Worm (Caenorhabditis elegans) whole organism, L4 larva: ENCODE results near the gene F15D4.4.
A peak's percentile ranks its signal among the peaks of the same experiment; 100 is the strongest.

Experiments
- T26A8.4 ChIP-seq: fragments of 200-800 bp; sonication (Bioruptor generic); IDR thresholded peaks from 2 replicates; pipeline ENCODE4 v1.3.6; 2022; ENCODE audit warnings: missing genetic modification characterization, missing compliant biosample characterization
- Y105C5A.15 ChIP-seq: fragments of 200-800 bp; sonication (Bioruptor generic); IDR thresholded peaks from 2 replicates; pipeline ENCODE4 v1.3.6; 2022; ENCODE audit warnings: missing genetic modification characterization, missing compliant biosample characterization
- Y48G9A.11 ChIP-seq: fragments of 200-800 bp; sonication (Bioruptor generic); IDR thresholded peaks from 2 replicates; pipeline ENCODE4 v1.3.6; 2022; ENCODE audit warnings: missing genetic modification reagents, missing genetic modification characterization, missing compliant biosample characterization
- Y5F2A.4 ChIP-seq: fragments of 200-800 bp; sonication (Bioruptor generic); optimal IDR thresholded peaks from 2 replicates; lab custom pipeline; 2018; ENCODE audit warnings: mild to moderate bottlenecking, missing genetic modification characterization, missing compliant biosample characterization
- ama-1 ChIP-seq: fragments of 150-350 bp; optimal IDR thresholded peaks from 2 replicates; lab custom pipeline; 2014; ENCODE audit warnings: inconsistent platforms, mixed read lengths
- ceh-20 ChIP-seq: fragments of 200-800 bp; sonication (Bioruptor generic); IDR thresholded peaks from 2 replicates; pipeline ENCODE4 v1.3.6; 2022; ENCODE audit warnings: missing genetic modification reagents, missing genetic modification characterization, missing compliant biosample characterization
- ceh-32 ChIP-seq: sonication (generic microtip); optimal IDR thresholded peaks from 2 replicates; lab custom pipeline; 2016; ENCODE audit warnings: mild to moderate bottlenecking, missing genetic modification characterization, missing compliant biosample characterization; ENCODE audit not compliant: poor library complexity
- ceh-44 ChIP-seq: fragments of 200-800 bp; sonication (Bioruptor generic); IDR thresholded peaks from 2 replicates; pipeline ENCODE4 v1.3.6; 2022; ENCODE audit warnings: missing genetic modification reagents, missing genetic modification characterization, missing compliant biosample characterization
- ceh-82 ChIP-seq: sonication (generic microtip); optimal IDR thresholded peaks from 2 replicates; lab custom pipeline; 2017; ENCODE audit warnings: missing biosample characterization, missing genetic modification characterization
- cey-2 ChIP-seq: sonication (generic microtip); optimal IDR thresholded peaks from 3 replicates; lab custom pipeline; 2017; ENCODE audit warnings: missing genetic modification characterization, mild to moderate bottlenecking, missing compliant biosample characterization, antibody characterized with exemption, borderline replicate concordance; ENCODE audit not compliant: insufficient read depth
- ctbp-1 ChIP-seq: fragments of 200-800 bp; sonication (Bioruptor generic); IDR thresholded peaks from 2 replicates; pipeline ENCODE4 v1.3.6; 2022; ENCODE audit warnings: missing genetic modification reagents, missing genetic modification characterization, missing compliant biosample characterization
- daf-12 ChIP-seq: fragments of 150-350 bp; optimal IDR thresholded peaks from 2 replicates; lab custom pipeline; 2014; ENCODE audit warnings: missing biosample characterization, missing genetic modification reagents, missing genetic modification characterization
- daf-16 ChIP-seq, 3 experiments: sonication (generic microtip); optimal IDR thresholded peaks; 2 replicates each; lab custom pipeline; 2016 to 2017; ENCODE audit warnings: missing genetic modification characterization in 3 of 3, missing genetic modification reagents in 3 of 3, mild to moderate bottlenecking in 2 of 3, missing compliant biosample characterization in 2 of 3, missing biosample characterization in 1 of 3, moderate library complexity in 1 of 3
- daf-19 ChIP-seq: fragments of 200-800 bp; sonication (Bioruptor generic); conservative IDR thresholded peaks from 2 replicates; pipeline ENCODE4 v1.3.6; 2022; ENCODE audit warnings: missing genetic modification characterization, missing compliant biosample characterization
- daf-8 ChIP-seq: fragments of 200-800 bp; sonication (Bioruptor generic); IDR thresholded peaks from 2 replicates; pipeline ENCODE4 v1.3.6; 2022; ENCODE audit warnings: missing genetic modification characterization, missing compliant biosample characterization
- dmd-6 ChIP-seq: fragments of 200-800 bp; sonication (Bioruptor generic); IDR thresholded peaks from 2 replicates; pipeline ENCODE4 v1.3.6; 2022; ENCODE audit warnings: missing genetic modification reagents, missing genetic modification characterization, missing compliant biosample characterization
- dmd-8 ChIP-seq: fragments of 200-800 bp; sonication (Bioruptor generic); IDR thresholded peaks from 2 replicates; pipeline ENCODE4 v1.3.6; 2022; ENCODE audit warnings: missing genetic modification characterization, missing compliant biosample characterization
- dve-1 ChIP-seq: sonication (generic microtip); optimal IDR thresholded peaks from 2 replicates; lab custom pipeline; 2017; ENCODE audit warnings: antibody characterized with exemption, mild to moderate bottlenecking, missing genetic modification characterization, missing compliant biosample characterization; ENCODE audit not compliant: insufficient read depth
- egl-27 ChIP-seq: sonication (generic microtip); optimal IDR thresholded peaks from 3 replicates; lab custom pipeline; 2017; ENCODE audit warnings: missing biosample characterization, missing genetic modification reagents, missing genetic modification characterization
- fos-1 ChIP-seq: fragments of 150-350 bp; optimal IDR thresholded peaks from 2 replicates; lab custom pipeline; 2014; ENCODE audit warnings: missing biosample characterization, missing genetic modification characterization
- gei-8 ChIP-seq: fragments of 200-800 bp; sonication (Bioruptor generic); optimal IDR thresholded peaks from 2 replicates; lab custom pipeline; 2018; ENCODE audit warnings: mild to moderate bottlenecking, missing genetic modification characterization, missing compliant biosample characterization
- hlh-30 ChIP-seq: sonication (generic microtip); optimal IDR thresholded peaks from 2 replicates; lab custom pipeline; 2017; ENCODE audit warnings: antibody characterized with exemption, mild to moderate bottlenecking, missing genetic modification characterization, missing compliant biosample characterization; ENCODE audit not compliant: insufficient read depth
- lin-29 ChIP-seq: fragments of 200-800 bp; sonication (Bioruptor generic); IDR thresholded peaks from 2 replicates; pipeline ENCODE4 v1.3.6; 2022; ENCODE audit warnings: missing genetic modification reagents, missing genetic modification characterization, missing compliant biosample characterization
- lin-38 ChIP-seq: fragments of 200-800 bp; sonication (Bioruptor generic); IDR thresholded peaks from 2 replicates; pipeline ENCODE4 v1.3.6; 2022; ENCODE audit warnings: missing genetic modification reagents, missing genetic modification characterization, missing compliant biosample characterization
- lsy-2 ChIP-seq, 2 experiments: fragments of 150-350 bp in 1 of 2; sonication (generic microtip) in 1 of 2; optimal IDR thresholded peaks; 2 replicates each; lab custom pipeline; 2014 to 2017; ENCODE audit warnings: missing biosample characterization in 2 of 2, missing genetic modification characterization in 2 of 2
- madf-5 ChIP-seq, 2 experiments: fragments of 200-800 bp; sonication (Bioruptor generic); IDR thresholded peaks; 2 replicates each; pipeline ENCODE4 v1.3.6; 2022; ENCODE audit warnings: missing compliant biosample characterization in 2 of 2, missing genetic modification characterization in 2 of 2
- mdt-29 ChIP-seq: fragments of 200-800 bp; sonication (Bioruptor generic); IDR thresholded peaks from 2 replicates; pipeline ENCODE4 v1.3.6; 2022; ENCODE audit warnings: missing genetic modification reagents, missing genetic modification characterization, missing compliant biosample characterization
- mes-2 ChIP-seq: sonication (generic microtip); optimal IDR thresholded peaks from 2 replicates; lab custom pipeline; 2016; ENCODE audit warnings: missing genotype, mild to moderate bottlenecking, missing genetic modification characterization, missing compliant biosample characterization; ENCODE audit not compliant: poor library complexity, severe bottlenecking
- nhr-10 ChIP-seq: fragments of 150-350 bp; optimal IDR thresholded peaks from 2 replicates; lab custom pipeline; 2014; ENCODE audit warnings: missing biosample characterization, missing genetic modification characterization
- nhr-111 ChIP-seq: fragments of 200-800 bp; sonication (Bioruptor generic); optimal IDR thresholded peaks from 2 replicates; lab custom pipeline; 2018; ENCODE audit warnings: mild to moderate bottlenecking, missing genetic modification characterization, missing compliant biosample characterization
- nhr-237 ChIP-seq: sonication (generic microtip); optimal IDR thresholded peaks from 2 replicates; lab custom pipeline; 2017; ENCODE audit warnings: missing biosample characterization, missing genetic modification characterization
- nhr-41 ChIP-seq: fragments of 200-800 bp; sonication (Bioruptor generic); IDR thresholded peaks from 2 replicates; pipeline ENCODE4 v1.3.6; 2022; ENCODE audit warnings: missing genetic modification reagents, missing genetic modification characterization, missing compliant biosample characterization
- nhr-42 ChIP-seq: fragments of 200-800 bp; sonication (Bioruptor generic); IDR thresholded peaks from 2 replicates; pipeline ENCODE4 v1.3.6; 2022; ENCODE audit warnings: missing genetic modification characterization, missing compliant biosample characterization
- nhr-6 ChIP-seq: fragments of 150-350 bp; optimal IDR thresholded peaks from 2 replicates; lab custom pipeline; 2014; ENCODE audit warnings: missing biosample characterization, missing genetic modification characterization
- nhr-76 ChIP-seq: fragments of 150-350 bp; optimal IDR thresholded peaks from 2 replicates; lab custom pipeline; 2014; ENCODE audit warnings: missing biosample characterization, missing genetic modification characterization
- nhr-77 ChIP-seq: fragments of 150-350 bp; optimal IDR thresholded peaks from 2 replicates; lab custom pipeline; 2014; ENCODE audit warnings: missing biosample characterization, missing genetic modification characterization
- pqm-1 ChIP-seq: sonication (generic microtip); optimal IDR thresholded peaks from 2 replicates; lab custom pipeline; 2017; ENCODE audit warnings: missing biosample characterization, missing genetic modification characterization
- rbr-2 ChIP-seq: sonication (generic microtip); optimal IDR thresholded peaks from 2 replicates; lab custom pipeline; 2016; ENCODE audit warnings: missing genotype, missing genetic modification characterization, missing compliant biosample characterization
- saeg-2 ChIP-seq: fragments of 200-800 bp; sonication (Bioruptor generic); IDR thresholded peaks from 2 replicates; pipeline ENCODE4 v1.3.6; 2022; ENCODE audit warnings: missing genetic modification reagents, missing genetic modification characterization, missing compliant biosample characterization
- sdz-12 ChIP-seq: fragments of 200-800 bp; sonication (Bioruptor generic); optimal IDR thresholded peaks from 2 replicates; lab custom pipeline; 2018; ENCODE audit warnings: mild to moderate bottlenecking, missing genetic modification characterization, missing compliant biosample characterization
- skn-1 ChIP-seq: fragments of 150-350 bp; optimal IDR thresholded peaks from 2 replicates; lab custom pipeline; 2014; ENCODE audit warnings: missing biosample characterization, missing genetic modification characterization
- snpc-4 ChIP-seq: fragments of 150-350 bp; optimal IDR thresholded peaks from 2 replicates; lab custom pipeline; 2014; ENCODE audit warnings: missing biosample characterization, missing genetic modification characterization
- tag-97 ChIP-seq: fragments of 200-800 bp; sonication (Bioruptor generic); IDR thresholded peaks from 2 replicates; pipeline ENCODE4 v1.3.6; 2022; ENCODE audit warnings: missing genetic modification characterization, missing compliant biosample characterization
- unc-39 ChIP-seq: sonication (generic microtip); optimal IDR thresholded peaks from 2 replicates; lab custom pipeline; 2017; ENCODE audit warnings: missing biosample characterization, missing genetic modification characterization
- unc-62 ChIP-seq, 3 experiments: fragments of 150-350 bp in 1 of 3; sonication (generic microtip); optimal IDR thresholded peaks in 2 of 3; peaks in 1 of 3; 1 replicate in 1 of 3; 2 replicates in 2 of 3; lab custom pipeline; 2014 to 2017; ENCODE audit warnings: missing biosample characterization in 3 of 3, missing genetic modification characterization in 3 of 3, missing genetic modification reagents in 3 of 3, missing genotype in 1 of 3
- vab-7 ChIP-seq: fragments of 200-800 bp; sonication (Bioruptor generic); IDR thresholded peaks from 2 replicates; pipeline ENCODE4 v1.3.6; 2022; ENCODE audit warnings: missing genetic modification reagents, missing genetic modification characterization, missing compliant biosample characterization
- zfp-3 ChIP-seq: fragments of 200-800 bp; sonication (Bioruptor generic); conservative IDR thresholded peaks from 2 replicates; pipeline ENCODE4 v1.3.6; 2022; ENCODE audit warnings: missing genetic modification reagents, missing genetic modification characterization, missing compliant biosample characterization
- ztf-11 ChIP-seq: fragments of 150-350 bp; optimal IDR thresholded peaks from 2 replicates; lab custom pipeline; 2014; ENCODE audit warnings: missing biosample characterization, missing genetic modification characterization
- ztf-7 ChIP-seq: fragments of 150-350 bp; optimal IDR thresholded peaks from 2 replicates; lab custom pipeline; 2014; ENCODE audit warnings: missing biosample characterization, missing genetic modification characterization

F15D4.4 gene

DNA sequence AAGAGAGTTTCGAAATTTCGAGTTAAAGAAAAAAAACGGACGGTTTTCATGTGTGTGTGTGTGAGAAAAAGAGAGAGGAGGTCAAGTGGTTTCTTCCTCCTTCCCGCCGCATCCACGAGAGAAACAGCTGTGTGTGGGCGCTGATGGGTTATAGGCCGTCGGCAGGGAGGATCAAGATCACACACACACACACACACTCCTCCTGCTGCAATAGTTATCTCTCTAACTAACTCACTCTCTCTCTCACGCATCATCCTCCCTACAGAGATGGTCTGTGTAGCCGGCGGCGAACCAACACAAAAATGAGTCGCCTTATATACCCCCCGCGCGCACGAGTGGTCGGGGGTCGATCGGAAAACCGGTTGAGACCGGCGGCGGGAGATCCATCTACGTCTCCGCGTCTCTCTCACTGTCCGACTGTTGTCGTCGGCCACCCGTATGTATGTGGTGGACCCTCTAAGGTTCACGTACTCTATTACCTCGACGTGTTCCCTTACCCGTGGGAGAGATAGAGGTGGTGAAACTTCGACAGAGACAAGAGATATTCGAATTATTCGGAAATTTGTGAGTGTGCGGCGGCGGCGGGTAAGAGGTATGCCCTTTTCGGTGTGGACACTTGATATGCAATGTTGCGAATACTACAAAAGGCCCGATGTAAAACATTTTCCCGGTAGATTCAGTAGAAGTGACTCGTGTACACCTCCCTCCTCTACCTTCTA lies 48.6 kb upstream of the F15D4.4 start (continued):
- TF ChIP-seq mes-2 (peak; percentile 16), nhr-111 (no peak), saeg-2 (GFP tag; lab: Robert Waterston, UW) (no peak), skn-1 (no peak), daf-12 (no peak), lsy-2 (tag; optimal IDR thresholded peaks at IDR 0.05; lab: Kevin White, UChicago) (peak; percentile 26 to 56), ctbp-1 (no peak), cey-2 (tag; lab: Kevin White, UChicago) (no peak), nhr-41 (no peak), ceh-44 (no peak), ztf-11 (no peak), unc-62 (GFP tag; optimal IDR thresholded peaks at IDR 0.05 in 1 of 2; lab: Kevin White, UChicago) (peak in 1 of 2 experiments; percentile 99), unc-62 (tag; optimal IDR thresholded peaks at IDR 0.05; lab: Kevin White, UChicago) (no peak), vab-7 (GFP tag; lab: Robert Waterston, UW) (no peak), ceh-20 (GFP tag; lab: Robert Waterston, UW) (no peak), nhr-10 (tag; lab: Kevin White, UChicago) (peak; percentile 32), fos-1 (tag; lab: Kevin White, UChicago) (no peak), lin-38 (GFP tag; lab: Robert Waterston, UW) (peak; percentile 36), lin-29 (GFP tag; lab: Robert Waterston, UW) (no peak), dve-1 (tag; lab: Kevin White, UChicago) (peak; percentile 25), T26A8.4 (GFP tag; lab: Robert Waterston, UW) (0 out of 2 replicates have a peak, but pooled peaks have one; percentile 41), dmd-6 (GFP tag; lab: Robert Waterston, UW) (peak; percentile 26; the same call in 1 of the 2 replicates), nhr-6 (tag; lab: Kevin White, UChicago) (peak; percentile 5), tag-97 (GFP tag; lab: Robert Waterston, UW) (no peak), dmd-8 (GFP tag; lab: Robert Waterston, UW) (no peak), mdt-29 (no peak), ceh-82 (no peak), daf-16 (GFP tag; optimal IDR thresholded peaks at IDR 0.05; lab: Kevin White, UChicago) (no peak), daf-16 (tag; optimal IDR thresholded peaks at IDR 0.05; lab: Kevin White, UChicago) (no peak), daf-8 (GFP tag; lab: Robert Waterston, UW) (no peak), gei-8 (GFP tag; lab: Kevin White, UChicago) (no peak), rbr-2 (tag; lab: Kevin White, UChicago) (peak; percentile 34), unc-39 (tag; lab: Kevin White, UChicago) (no peak), Y105C5A.15 (GFP tag; lab: Robert Waterston, UW) (no peak), nhr-76 (tag; lab: Kevin White, UChicago) (no peak), ama-1 (lab: Kevin White, UChicago) (peak; percentile 87), nhr-42 (GFP tag; lab: Robert Waterston, UW) (0 out of 2 replicates have a peak, but pooled peaks have one; percentile 33), nhr-77 (tag; lab: Kevin White, UChicago) (no peak), Y48G9A.11 (GFP tag; lab: Robert Waterston, UW) (no peak), egl-27 (tag; lab: Kevin White, UChicago) (no peak), sdz-12 (GFP tag; lab: Kevin White, UChicago) (no peak), Y5F2A.4 (GFP tag; lab: Kevin White, UChicago) (no peak), zfp-3 (no peak), pqm-1 (no peak), nhr-237 (tag; lab: Kevin White, UChicago) (no peak), ceh-32 (no peak), daf-19 (GFP tag; lab: Robert Waterston, UW) (no peak; the same call in 1 of the 2 replicates), ztf-7 (no peak), madf-5 (GFP tag; IDR thresholded peaks at IDR 0.05; lab: Robert Waterston, UW) (no peak), snpc-4 (tag; lab: Kevin White, UChicago) (no peak), hlh-30 (tag; lab: Kevin White, UChicago) (peak; percentile 79)
